Worm (Caenorhabditis elegans) whole organism, mixed stage, embryonic: ENCODE results near the gene fbxb-18.

Experiments
- M03D4.4 ChIP-seq: sonication (generic microtip); optimal IDR thresholded peaks from 2 replicates; lab custom pipeline; 2017; ENCODE audit warnings: mild to moderate bottlenecking, missing genetic modification characterization, missing compliant biosample characterization
- nhr-28 ChIP-seq: fragments of 150-350 bp; optimal IDR thresholded peaks from 2 replicates; lab custom pipeline; 2014; ENCODE audit warnings: missing biosample characterization, missing genetic modification characterization
- nhr-76 ChIP-seq: sonication (generic microtip); optimal IDR thresholded peaks from 2 replicates; lab custom pipeline; 2017; ENCODE audit warnings: missing biosample characterization, missing genetic modification characterization
- snpc-4 ChIP-seq: fragments of 150-350 bp; optimal IDR thresholded peaks from 2 replicates; lab custom pipeline; 2014; ENCODE audit warnings: missing biosample characterization, missing genetic modification characterization
- unc-39 ChIP-seq: fragments of 150-350 bp; optimal IDR thresholded peaks from 2 replicates; lab custom pipeline; 2014; ENCODE audit warnings: missing biosample characterization, missing genetic modification characterization

- TF ChIP-seq nhr-28 (tag; lab: Kevin White, UChicago) = no peak
- no peak for TF ChIP-seq M03D4.4 (tag; lab: Kevin White, UChicago)
- TF ChIP-seq unc-39 (tag; lab: Kevin White, UChicago) = no peak
- no peak for TF ChIP-seq snpc-4 (tag; lab: Kevin White, UChicago)
- TF ChIP-seq nhr-76 (tag; lab: Kevin White, UChicago) = no peak
These were observed 14.7 kb upstream of the fbxb-18 start, which contains the start of gene fbxb-47 for ce11 chrII:1703363-1703762.
